Worm (Caenorhabditis elegans) whole organism, early embryonic: ENCODE data around the gene F21D5.5.

Source experiments
- ceh-13 ChIP-seq: fragments of 200-800 bp; sonication (Bioruptor generic); optimal IDR thresholded peaks from 2 replicates; lab custom pipeline; 2018; ENCODE audit warnings: mild to moderate bottlenecking, missing genetic modification characterization, missing compliant biosample characterization
- ets-7 ChIP-seq: sonication (generic microtip); optimal IDR thresholded peaks from 2 replicates; lab custom pipeline; 2016; ENCODE audit warnings: missing genotype, missing genetic modification characterization, missing compliant biosample characterization
- scrt-1 ChIP-seq: fragments of 200-800 bp; sonication (Bioruptor generic); IDR thresholded peaks from 2 replicates; pipeline ENCODE4 v1.3.6; 2022; ENCODE audit warnings: missing genetic modification characterization, missing compliant biosample characterization
- tbx-37 ChIP-seq: fragments of 200-800 bp; sonication (Bioruptor generic); conservative IDR thresholded peaks from 2 replicates; pipeline ENCODE4 v1.3.6; 2022; ENCODE audit warnings: missing genetic modification reagents, missing genetic modification characterization, missing compliant biosample characterization

DNA sequence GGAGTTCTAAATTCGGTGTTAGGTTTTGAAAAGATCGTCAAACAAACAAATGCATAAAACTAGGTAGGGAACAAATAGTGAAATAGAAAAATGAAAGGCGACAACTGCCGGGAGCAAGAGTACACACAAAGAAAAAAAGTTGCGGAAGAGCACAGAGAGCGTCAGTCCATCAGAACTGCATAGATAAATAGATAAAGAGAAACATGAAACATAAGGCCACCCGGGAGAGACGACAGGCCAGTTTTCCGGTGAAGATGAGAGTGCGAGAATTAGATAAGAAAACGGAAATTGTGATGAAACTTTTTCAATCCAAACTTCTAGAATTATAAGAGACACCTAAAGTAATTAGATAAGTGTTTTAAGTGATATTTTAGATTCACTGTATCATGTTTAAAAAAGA lies 18.5 kb upstream of the F21D5.5 start:
- TF ChIP-seq scrt-1 (GFP tag; lab: Robert Waterston, UW), result no peak
- TF ChIP-seq ceh-13 (GFP tag; lab: Kevin White, UChicago), result no peak
- no peak for TF ChIP-seq tbx-37 (GFP tag; lab: Robert Waterston, UW)
- no peak for TF ChIP-seq ets-7 (tag; lab: Kevin White, UChicago)
